Worm (Caenorhabditis elegans): ENCODE data around the gene srg-17.

- TF ChIP-seq nhr-11 (tag; optimal IDR thresholded peaks at IDR 0.05) = no peak
- no peak for TF ChIP-seq ama-1 (optimal IDR thresholded peaks at IDR 0.05)
- TF ChIP-seq nhr-25 (tag; optimal IDR thresholded peaks at IDR 0.05) = no peak
Observed at ce11 chrII:12481645-12482044, 8.1 kb downstream of the srg-17 start.

Measured in whole organism, L2 larva.